Fruit fly (Drosophila melanogaster): ENCODE results near the gene CG31301.

DNA sequence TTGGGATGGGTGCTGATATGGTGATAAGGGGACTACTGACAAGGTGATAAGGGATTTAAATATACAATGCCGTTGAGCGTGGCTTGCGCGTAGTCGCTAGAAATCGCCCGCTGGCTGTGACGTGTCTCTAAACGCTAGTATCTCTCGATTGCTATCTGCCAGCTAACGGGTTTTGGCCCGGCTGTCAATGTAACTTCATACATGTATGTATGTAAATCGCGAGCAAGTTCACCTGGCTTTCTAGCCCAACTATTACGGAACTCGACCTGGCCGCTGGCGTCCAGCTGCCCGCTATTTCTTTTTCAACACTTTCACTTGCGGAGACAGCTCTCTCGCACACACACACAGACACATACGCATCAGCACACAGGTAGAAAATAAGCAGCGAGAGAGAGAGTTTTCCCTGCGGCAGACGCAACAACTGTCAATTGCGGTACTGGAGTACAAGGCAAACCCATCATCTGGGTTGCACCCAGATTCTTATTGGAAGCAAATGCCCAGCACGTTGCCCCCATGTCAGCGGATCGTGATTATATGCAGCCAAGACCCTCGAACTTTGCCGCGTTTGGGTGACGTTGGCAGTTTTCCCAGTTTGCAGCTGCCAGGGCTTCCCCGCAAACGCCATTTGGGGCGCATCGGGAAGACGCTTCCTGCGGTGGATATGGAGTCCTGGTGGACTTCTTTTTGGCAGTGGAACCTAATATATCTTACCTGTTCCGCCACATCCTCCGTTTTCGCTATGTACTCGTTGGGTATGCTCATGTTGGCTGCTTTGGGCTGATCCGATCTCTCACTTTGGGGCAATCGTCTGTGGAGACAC lies 597 bp upstream of the CG31301 start:
- TF ChIP-seq EcR (GFP tag; optimal IDR thresholded peaks at IDR 0.05), result no peak
- TF ChIP-seq pan (optimal IDR thresholded peaks at IDR 0.05), result no peak
- no peak for TF ChIP-seq usp (GFP tag; optimal IDR thresholded peaks at IDR 0.05)
- no peak for TF ChIP-seq psq (optimal IDR thresholded peaks at IDR 0.05)
- no peak for TF ChIP-seq CG8478 (optimal IDR thresholded peaks at IDR 0.05)
- TF ChIP-seq Dll (optimal IDR thresholded peaks at IDR 0.05), result no peak
